Worm (Caenorhabditis elegans) whole organism, mixed stage, embryonic: Measurements from ENCODE around the gene cutl-26.

ENCODE experiments used
- lin-13 ChIP-seq: fragments of 150-350 bp; optimal IDR thresholded peaks from 2 replicates; lab custom pipeline; 2014; ENCODE audit warnings: missing biosample characterization, missing genetic modification characterization
- lin-32 ChIP-seq: fragments of 200-800 bp; sonication (Bioruptor generic); optimal IDR thresholded peaks from 2 replicates; lab custom pipeline; 2018; ENCODE audit warnings: mild to moderate bottlenecking, missing genetic modification characterization, missing compliant biosample characterization
- lsy-2 ChIP-seq: fragments of 150-350 bp; optimal IDR thresholded peaks from 2 replicates; lab custom pipeline; 2014; ENCODE audit warnings: missing biosample characterization, missing genetic modification characterization
- pha-4 ChIP-seq: fragments of 150-350 bp; optimal IDR thresholded peaks from 2 replicates; lab custom pipeline; 2018; ENCODE audit warnings: missing biosample characterization, missing genetic modification reagents, missing genetic modification characterization
- snpc-4 ChIP-seq: fragments of 150-350 bp; optimal IDR thresholded peaks from 2 replicates; lab custom pipeline; 2014; ENCODE audit warnings: missing biosample characterization, missing genetic modification characterization

DNA sequence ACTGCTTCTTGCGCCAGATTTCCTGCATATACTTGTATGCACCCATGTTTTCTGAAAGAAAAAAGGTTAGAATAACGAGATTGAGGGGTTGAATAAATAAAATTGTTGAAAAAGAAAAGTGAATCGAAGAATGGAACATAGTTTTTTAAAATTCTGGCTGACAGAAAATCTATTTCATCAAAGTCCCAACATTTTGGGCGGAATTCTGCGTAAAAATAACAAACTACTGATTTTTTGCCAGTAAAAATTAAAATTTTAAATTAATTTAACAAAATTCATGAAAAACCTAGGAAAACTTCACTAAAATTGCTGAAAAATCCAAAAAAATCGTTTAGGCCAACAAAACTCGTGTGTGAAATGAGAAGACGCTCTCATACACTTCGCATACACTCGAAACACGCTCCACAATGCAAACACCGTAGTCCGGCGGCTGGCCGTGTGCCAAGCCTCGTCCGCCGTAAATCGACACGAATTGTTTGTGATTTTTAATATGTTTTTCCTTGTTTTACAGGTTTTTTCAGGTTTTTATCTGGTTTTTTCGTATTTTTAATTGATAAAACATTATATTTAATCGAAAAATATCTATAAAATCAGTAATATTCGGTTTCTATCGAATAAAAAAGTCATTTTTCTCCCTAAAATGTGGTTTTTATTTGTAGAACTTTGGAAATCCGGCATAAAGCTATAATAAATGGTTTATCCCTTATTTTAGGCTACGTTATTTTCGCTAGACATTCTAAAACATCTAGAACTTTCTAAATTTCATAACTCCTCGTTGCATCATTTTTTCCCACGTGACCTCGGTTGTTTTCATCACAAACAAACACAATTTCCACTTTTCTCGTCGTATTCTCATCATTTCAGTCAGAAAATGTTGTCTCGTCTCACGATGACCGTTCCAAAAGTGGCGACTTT, 52.8 kb downstream of the cutl-26 start, which contains the start of the genes rpl-15 and K11H12.8:
- TF ChIP-seq lsy-2 (peak; percentile 100), snpc-4 (tag; lab: Kevin White, UChicago) (no peak), lin-13 (tag; lab: Kevin White, UChicago) (peak; percentile 100), lin-32 (GFP tag; lab: Kevin White, UChicago) (peak; percentile 75), pha-4 (tag; lab: Kevin White, UChicago) (peak; percentile 100)
